Worm (Caenorhabditis elegans) whole organism, midembryonic: Measurements from ENCODE around the gene R13H9.6.

ENCODE experiments used
- T22C8.4 ChIP-seq: fragments of 200-800 bp; sonication (Bioruptor generic); IDR thresholded peaks from 2 replicates; pipeline ENCODE4 v1.3.6; 2022; ENCODE audit warnings: missing genetic modification characterization, missing compliant biosample characterization
- cog-1 ChIP-seq: sonication (generic microtip); optimal IDR thresholded peaks from 2 replicates; lab custom pipeline; 2016; ENCODE audit warnings: missing genetic modification characterization, missing compliant biosample characterization
- klf-2 ChIP-seq: fragments of 200-800 bp; sonication (Bioruptor generic); conservative IDR thresholded peaks from 2 replicates; pipeline ENCODE4 v1.3.6; 2022; ENCODE audit warnings: missing genetic modification reagents, missing genetic modification characterization, missing compliant biosample characterization
- med-1 ChIP-seq: sonication (generic microtip); optimal IDR thresholded peaks from 2 replicates; lab custom pipeline; 2017; ENCODE audit warnings: missing genetic modification characterization, mild to moderate bottlenecking, missing compliant biosample characterization, antibody characterized with exemption, missing genetic modification reagents; ENCODE audit not compliant: insufficient read depth
- ztf-23 ChIP-seq: fragments of 200-800 bp; sonication (Bioruptor generic); IDR thresholded peaks from 2 replicates; pipeline ENCODE4 v1.3.6; 2022; ENCODE audit warnings: missing genetic modification reagents, missing genetic modification characterization, missing compliant biosample characterization

ce11 chrIV:5090993-5091793 is 22.8 kb upstream of the R13H9.6 start, which contains the start of the genes snpn-1 and C02B10.4:
- no peak for TF ChIP-seq med-1 (GFP tag; lab: Kevin White, UChicago)
- no peak for TF ChIP-seq cog-1 (tag; lab: Kevin White, UChicago)
- no peak for TF ChIP-seq ztf-23 (GFP tag; lab: Robert Waterston, UW)
- peak; percentile 60; the same call in 1 of the 2 replicates for TF ChIP-seq T22C8.4
- no peak for TF ChIP-seq klf-2 (GFP tag; lab: Robert Waterston, UW)
